Fruit fly (Drosophila melanogaster): Measurements from ENCODE around the gene CG11857.

The CG11857 gene

DNA sequence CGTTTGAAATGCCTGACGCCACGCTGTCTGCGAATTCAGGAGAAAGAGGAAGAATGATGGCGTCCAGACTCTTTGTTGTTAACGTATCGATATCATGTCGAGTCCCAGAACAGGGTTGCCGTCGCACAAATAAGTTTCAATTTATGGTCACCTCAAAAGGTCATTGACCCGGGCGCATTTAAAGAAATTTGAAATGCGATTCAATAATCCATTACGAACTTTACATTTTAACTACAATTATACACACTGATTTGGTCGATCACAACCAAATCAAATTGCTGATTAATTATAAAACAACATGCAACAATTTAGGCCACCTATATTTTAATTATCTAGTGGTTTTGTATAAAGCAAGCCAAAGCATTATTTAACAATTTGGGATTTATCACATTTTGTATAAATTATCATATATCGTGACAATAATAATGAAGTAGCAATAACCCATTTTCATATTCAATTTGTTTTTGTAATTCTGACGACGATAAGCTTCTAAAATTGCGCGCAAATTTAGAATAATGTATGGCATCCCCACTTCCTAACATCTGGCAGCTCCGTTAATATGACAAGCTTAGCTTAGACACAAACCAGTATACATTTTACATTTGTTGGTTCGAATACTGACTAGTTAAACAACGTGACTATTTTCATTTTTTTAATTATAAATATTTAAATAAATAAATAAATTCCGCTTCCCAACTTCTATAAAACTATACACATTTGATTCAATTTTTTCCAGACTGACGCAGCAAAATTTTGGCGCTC, 13.5 kb upstream of the CG11857 start, which contains the start of gene bam (continued):
- TF ChIP-seq CG11456 (GFP tag; IDR thresholded peaks at IDR 0.05) (no peak), CG18262 (tag; optimal IDR thresholded peaks at IDR 0.05) (no peak), vfl (GFP tag; optimal IDR thresholded peaks at IDR 0.05) (no peak), chif (GFP tag; optimal IDR thresholded peaks at IDR 0.05) (no peak), CG33213 (GFP tag; optimal IDR thresholded peaks at IDR 0.05) (peak; percentile 19), Dref (GFP tag; IDR thresholded peaks at IDR 0.05) (0 out of 2 replicates have a peak, but pooled peaks have one; percentile 32), Atf-2 (GFP tag; optimal IDR thresholded peaks at IDR 0.05) (no peak), B-H2 (GFP tag; optimal IDR thresholded peaks at IDR 0.05) (peak; percentile 58), bowl (GFP tag; IDR thresholded peaks at IDR 0.05) (no peak), CG17361 (GFP tag; IDR thresholded peaks at IDR 0.05) (0 out of 3 replicates have a peak, but pooled peaks have one; percentile 24), amos (GFP tag; IDR thresholded peaks at IDR 0.05; ENCODE audit: partially characterized antibody) (peak; percentile 42), CG13624 (GFP tag; optimal IDR thresholded peaks at IDR 0.05) (no peak), Dp (GFP tag; optimal IDR thresholded peaks at IDR 0.05) (peak; percentile 97), CG1603 (tag; optimal IDR thresholded peaks at IDR 0.05) (peak; percentile 57), Xbp1 (GFP tag; optimal IDR thresholded peaks at IDR 0.05) (no peak), CG12391 (tag; optimal IDR thresholded peaks at IDR 0.05) (peak; percentile 33), CG33557 (GFP tag; optimal IDR thresholded peaks at IDR 0.05) (peak; percentile 15), pita (GFP tag; optimal IDR thresholded peaks at IDR 0.05) (peak; percentile 86), ken (GFP tag; IDR thresholded peaks at IDR 0.05) (0 out of 3 replicates have a peak, but pooled peaks have one; percentile 37), CG6791 (GFP tag; IDR thresholded peaks at IDR 0.05; ENCODE audit: partially characterized antibody) (0 out of 3 replicates have a peak, but pooled peaks have one; percentile 47), pzg (GFP tag; optimal IDR thresholded peaks at IDR 0.05) (peak; percentile 81), Fer1 (GFP tag; optimal IDR thresholded peaks at IDR 0.05) (peak; percentile 15), Dek (tag; optimal IDR thresholded peaks at IDR 0.05) (peak; percentile 45), onecut (GFP tag; IDR thresholded peaks at IDR 0.05) (no peak), CG11085 (GFP tag; IDR thresholded peaks at IDR 0.05) (no peak), Nf-YC (tag; optimal IDR thresholded peaks at IDR 0.05) (peak; percentile 46), Ets97D (GFP tag; optimal IDR thresholded peaks at IDR 0.05) (peak; percentile 69), emc (GFP tag; optimal IDR thresholded peaks at IDR 0.05) (no peak), YL-1 (GFP tag; optimal IDR thresholded peaks at IDR 0.05) (peak; percentile 18), CG2199 (GFP tag; IDR thresholded peaks at IDR 0.05) (peak; percentile 59; the same call in 2 of the 3 replicates), CG8924 (tag; optimal IDR thresholded peaks at IDR 0.05) (peak; percentile 4), dpn (GFP tag; optimal IDR thresholded peaks at IDR 0.05) (peak in 1 of 2 experiments; percentile 24), gt (GFP tag; IDR thresholded peaks at IDR 0.05) (no peak), CG13424 (tag; optimal IDR thresholded peaks at IDR 0.05) (peak; percentile 7), CG3847 (GFP tag; IDR thresholded peaks at IDR 0.05) (peak; percentile 80), CG13894 (tag; optimal IDR thresholded peaks at IDR 0.05) (peak; percentile 27), CG2120 (GFP tag; optimal IDR thresholded peaks at IDR 0.05) (no peak), Opbp (GFP tag; IDR thresholded peaks at IDR 0.05; ENCODE audit: partially characterized antibody) (0 out of 3 replicates have a peak, but pooled peaks have one; percentile 31), CG12659 (GFP tag; optimal IDR thresholded peaks at IDR 0.05) (peak; percentile 37), CG10267 (tag; optimal IDR thresholded peaks at IDR 0.05) (peak; percentile 53), gfzf (GFP tag; optimal IDR thresholded peaks at IDR 0.05) (peak; percentile 41), sob (GFP tag; IDR thresholded peaks at IDR 0.05) (no peak), oc (tag; optimal IDR thresholded peaks at IDR 0.05) (no peak), CG9876 (GFP tag; optimal IDR thresholded peaks at IDR 0.05) (no peak)
